Worm (Caenorhabditis elegans) whole organism, L1 larva: Measurements from ENCODE around the gene R06B10.7.

ENCODE experiments used
- C34B4.2 ChIP-seq: sonication (generic microtip); optimal IDR thresholded peaks from 2 replicates; lab custom pipeline; 2017; ENCODE audit warnings: mild to moderate bottlenecking, missing genetic modification characterization, missing compliant biosample characterization
- aha-1 ChIP-seq: fragments of 150-350 bp; optimal IDR thresholded peaks from 2 replicates; lab custom pipeline; 2014; ENCODE audit warnings: missing biosample characterization, missing genetic modification characterization
- alr-1 ChIP-seq: fragments of 200-800 bp; sonication (Bioruptor generic); optimal IDR thresholded peaks from 2 replicates; lab custom pipeline; 2018; ENCODE audit warnings: borderline replicate concordance, mild to moderate bottlenecking, missing genetic modification characterization, missing compliant biosample characterization
- ama-1 ChIP-seq: fragments of 150-350 bp; optimal IDR thresholded peaks from 2 replicates; lab custom pipeline; 2014
- dpl-1 ChIP-seq, 3 experiments: fragments of 150-350 bp in 2 of 3; sonication (generic microtip) in 1 of 3; optimal IDR thresholded peaks; 2 replicates each; lab custom pipeline; 2014 to 2017; ENCODE audit warnings: missing biosample characterization in 3 of 3, missing genetic modification characterization in 3 of 3, missing genetic modification reagents in 3 of 3
- elt-2 ChIP-seq: sonication (generic microtip); optimal IDR thresholded peaks from 2 replicates; lab custom pipeline; 2016; ENCODE audit warnings: missing genetic modification characterization, mild to moderate bottlenecking, inconsistent platforms, missing compliant biosample characterization, missing genetic modification reagents
- lin-13 ChIP-seq: fragments of 150-350 bp; optimal IDR thresholded peaks from 2 replicates; lab custom pipeline; 2014; ENCODE audit warnings: missing biosample characterization, missing genetic modification reagents, missing genetic modification characterization
- lsy-2 ChIP-seq, 2 experiments: fragments of 150-350 bp; optimal IDR thresholded peaks; 2 replicates each; lab custom pipeline; 2014; ENCODE audit warnings: missing biosample characterization in 2 of 2, missing genetic modification characterization in 2 of 2
- mef-2 ChIP-seq: fragments of 150-350 bp; optimal IDR thresholded peaks from 2 replicates; lab custom pipeline; 2014; ENCODE audit warnings: missing biosample characterization, missing genetic modification characterization
- nhr-20 ChIP-seq: sonication (generic microtip); optimal IDR thresholded peaks from 2 replicates; lab custom pipeline; 2016; ENCODE audit warnings: mild to moderate bottlenecking, missing genetic modification characterization, missing compliant biosample characterization
- nhr-237 ChIP-seq: fragments of 150-350 bp; optimal IDR thresholded peaks from 2 replicates; lab custom pipeline; 2014; ENCODE audit warnings: missing biosample characterization, missing genetic modification characterization
- nhr-28 ChIP-seq: fragments of 150-350 bp; optimal IDR thresholded peaks from 2 replicates; lab custom pipeline; 2014; ENCODE audit warnings: missing biosample characterization, missing genetic modification characterization
- nhr-76 ChIP-seq: sonication (generic microtip); optimal IDR thresholded peaks from 2 replicates; lab custom pipeline; 2017; ENCODE audit warnings: missing biosample characterization, missing genetic modification characterization

ce11 chrIII:989558-989957 is 11.6 kb downstream of the R06B10.7 start:
- TF ChIP-seq nhr-20 (tag; lab: Kevin White, UChicago) (no peak), ama-1 (lab: Kevin White, UChicago) (no peak), mef-2 (tag; lab: Kevin White, UChicago) (no peak), C34B4.2 (tag; lab: Kevin White, UChicago) (no peak), aha-1 (tag; lab: Kevin White, UChicago) (no peak), nhr-28 (tag; lab: Kevin White, UChicago) (no peak), alr-1 (tag; lab: Kevin White, UChicago) (no peak), dpl-1 (GFP tag; optimal IDR thresholded peaks at IDR 0.05; lab: Kevin White, UChicago) (peak in 1 of 3 experiments; percentile 5), nhr-237 (no peak), elt-2 (tag; lab: Kevin White, UChicago) (no peak), nhr-76 (no peak), lin-13 (GFP tag; lab: Kevin White, UChicago) (no peak), lsy-2 (tag; optimal IDR thresholded peaks at IDR 0.05; lab: Kevin White, UChicago) (no peak)
